Fruit fly (Drosophila melanogaster) whole organism, prepupa: Measurements from ENCODE around the gene Indy.
A peak's percentile ranks its signal among the peaks of the same experiment; 100 is the strongest.

Source experiments
- Blimp-1 ChIP-seq: fragments of 200-800 bp; sonication (Bioruptor generic); optimal IDR thresholded peaks from 3 replicates; lab custom pipeline; 2017; ENCODE audit warnings: missing biosample characterization, missing genetic modification characterization, mild to moderate bottlenecking, moderate library complexity, missing genetic modification reagents
- CG10631 ChIP-seq: fragments of 200-800 bp; sonication (Bioruptor generic); optimal IDR thresholded peaks from 2 replicates; lab custom pipeline; 2016; ENCODE audit warnings: missing biosample characterization, missing genetic modification characterization
- CG10669 ChIP-seq: fragments of 200-800 bp; sonication (Bioruptor generic); optimal IDR thresholded peaks from 3 replicates; lab custom pipeline; 2018; ENCODE audit warnings: missing biosample characterization, mild to moderate bottlenecking, missing genetic modification characterization, moderate library complexity
- CG11294 ChIP-seq: fragments of 200-800 bp; sonication (Bioruptor generic); IDR thresholded peaks from 2 replicates; pipeline ENCODE4 v1.3.6; 2022; ENCODE audit warnings: missing biosample characterization, missing genetic modification characterization
- CG11762 ChIP-seq: fragments of 200-800 bp; sonication (Bioruptor generic); optimal IDR thresholded peaks from 3 replicates; lab custom pipeline; 2016; ENCODE audit warnings: missing biosample characterization, missing genetic modification characterization; ENCODE audit not compliant: insufficient read depth
- CG11902 ChIP-seq: fragments of 200-800 bp; sonication (Bioruptor generic); optimal IDR thresholded peaks from 3 replicates; lab custom pipeline; 2016; ENCODE audit warnings: missing biosample characterization, missing genetic modification characterization
- CG15336 ChIP-seq: fragments of 200-800 bp; sonication (Bioruptor generic); IDR thresholded peaks from 2 replicates; pipeline ENCODE4 v1.3.6; 2022; ENCODE audit warnings: missing biosample characterization, missing genetic modification characterization
- CG16779 ChIP-seq: fragments of 200-800 bp; sonication (Bioruptor generic); optimal IDR thresholded peaks from 3 replicates; lab custom pipeline; 2017; ENCODE audit warnings: missing biosample characterization, mild to moderate bottlenecking, missing genetic modification characterization
- CG3032 ChIP-seq: fragments of 200-800 bp; optimal IDR thresholded peaks from 2 replicates; lab custom pipeline; 2019; ENCODE audit warnings: missing biosample characterization, mild to moderate bottlenecking, missing genetic modification characterization, moderate library complexity
- CG31627 ChIP-seq: fragments of 200-800 bp; sonication (Bioruptor generic); optimal IDR thresholded peaks from 3 replicates; lab custom pipeline; 2016; ENCODE audit warnings: missing biosample characterization, missing genetic modification characterization
- CG32006 ChIP-seq: fragments of 200-800 bp; sonication (Bioruptor generic); optimal IDR thresholded peaks from 3 replicates; lab custom pipeline; 2017; ENCODE audit warnings: missing biosample characterization, mild to moderate bottlenecking, missing genetic modification characterization
- CG34406 ChIP-seq: fragments of 200-800 bp; sonication (Bioruptor generic); optimal IDR thresholded peaks from 3 replicates; lab custom pipeline; 2016; ENCODE audit warnings: missing biosample characterization, missing genetic modification characterization
- CG4318 ChIP-seq: fragments of 200-800 bp; sonication (Bioruptor generic); optimal IDR thresholded peaks from 3 replicates; lab custom pipeline; 2017; ENCODE audit warnings: missing biosample characterization, mild to moderate bottlenecking, missing genetic modification characterization
- CG6276 ChIP-seq: fragments of 200-800 bp; sonication (Bioruptor generic); optimal IDR thresholded peaks from 2 replicates; lab custom pipeline; 2017; ENCODE audit warnings: missing biosample characterization, mild to moderate bottlenecking, missing genetic modification characterization
- CG6792 ChIP-seq: fragments of 200-800 bp; sonication (Bioruptor generic); optimal IDR thresholded peaks from 3 replicates; lab custom pipeline; 2016; ENCODE audit warnings: missing biosample characterization, missing genetic modification characterization
- CG6854 ChIP-seq: fragments of 200-800 bp; sonication (Bioruptor generic); optimal IDR thresholded peaks from 2 replicates; lab custom pipeline; 2017; ENCODE audit warnings: missing biosample characterization, mild to moderate bottlenecking, missing genetic modification characterization
- CG7368 ChIP-seq: fragments of 200-800 bp; sonication (Bioruptor generic); optimal IDR thresholded peaks from 3 replicates; lab custom pipeline; 2016; ENCODE audit warnings: missing biosample characterization, missing genetic modification characterization
- CG8119 ChIP-seq: fragments of 200-800 bp; sonication (Bioruptor generic); IDR thresholded peaks from 3 replicates; pipeline ENCODE4 v1.3.6; 2022; ENCODE audit warnings: missing biosample characterization, missing genetic modification characterization
- CG8319 ChIP-seq: fragments of 200-800 bp; sonication (Bioruptor generic); optimal IDR thresholded peaks from 3 replicates; lab custom pipeline; 2016; ENCODE audit warnings: missing biosample characterization, missing genetic modification characterization
- CG8632 ChIP-seq: fragments of 200-800 bp; sonication (Bioruptor generic); optimal IDR thresholded peaks from 3 replicates; lab custom pipeline; 2016; ENCODE audit warnings: missing biosample characterization, missing genetic modification characterization
- CG9139 ChIP-seq: fragments of 200-800 bp; sonication (Bioruptor generic); optimal IDR thresholded peaks from 3 replicates; lab custom pipeline; 2017; ENCODE audit warnings: missing biosample characterization, mild to moderate bottlenecking, missing genetic modification characterization
- Eip75B ChIP-seq: fragments of 200-800 bp; sonication (Bioruptor generic); optimal IDR thresholded peaks from 3 replicates; lab custom pipeline; 2016; ENCODE audit warnings: missing biosample characterization, missing genetic modification characterization
- Eip78C ChIP-seq: fragments of 200-800 bp; sonication (Bioruptor generic); peaks from one replicate; lab custom pipeline; 2016; ENCODE audit warnings: missing biosample characterization, missing genetic modification characterization
- Ets21C ChIP-seq: fragments of 200-800 bp; sonication (Bioruptor generic); optimal IDR thresholded peaks from 3 replicates; lab custom pipeline; 2016; ENCODE audit warnings: missing biosample characterization, missing genetic modification characterization
- Ets96B ChIP-seq: fragments of 200-800 bp; optimal IDR thresholded peaks from 2 replicates; lab custom pipeline; 2019; ENCODE audit warnings: missing biosample characterization, mild to moderate bottlenecking, missing genetic modification characterization, moderate library complexity
- Gug ChIP-seq: fragments of 200-800 bp; sonication (Bioruptor generic); IDR thresholded peaks from 2 replicates; pipeline ENCODE4 v1.3.6; 2022; ENCODE audit warnings: missing biosample characterization, missing genetic modification characterization
- Hr38 ChIP-seq: sonication (Bioruptor generic); optimal IDR thresholded peaks from 2 replicates; lab custom pipeline; 2016; ENCODE audit warnings: missing biosample characterization, missing genetic modification characterization
- Hr39 ChIP-seq: fragments of 200-800 bp; sonication (Bioruptor generic); optimal IDR thresholded peaks from 2 replicates; lab custom pipeline; 2016; ENCODE audit warnings: missing biosample characterization, missing genetic modification characterization
- Hr4 ChIP-seq: fragments of 200-800 bp; sonication (Bioruptor generic); optimal IDR thresholded peaks from 3 replicates; lab custom pipeline; 2016; ENCODE audit warnings: missing biosample characterization, missing genetic modification characterization
- Lpt ChIP-seq: fragments of 200-800 bp; sonication (Bioruptor generic); optimal IDR thresholded peaks from 3 replicates; lab custom pipeline; 2016; ENCODE audit warnings: missing biosample characterization, missing genetic modification characterization
- OdsH ChIP-seq: fragments of 200-800 bp; sonication (Bioruptor generic); optimal IDR thresholded peaks from 3 replicates; lab custom pipeline; 2016; ENCODE audit warnings: missing biosample characterization, missing genetic modification characterization
- Smox ChIP-seq: fragments of 200-800 bp; sonication (Bioruptor generic); optimal IDR thresholded peaks from 3 replicates; lab custom pipeline; 2016; ENCODE audit warnings: missing biosample characterization, missing genetic modification characterization
- Sox102F ChIP-seq: fragments of 200-800 bp; sonication (Bioruptor generic); optimal IDR thresholded peaks from 2 replicates; lab custom pipeline; 2016; ENCODE audit warnings: missing biosample characterization, mild to moderate bottlenecking, missing genetic modification characterization
- achi ChIP-seq: fragments of 200-800 bp; sonication (Bioruptor generic); optimal IDR thresholded peaks from 3 replicates; lab custom pipeline; 2016; ENCODE audit warnings: missing biosample characterization, missing genetic modification characterization
- acj6 ChIP-seq: fragments of 200-800 bp; sonication (Bioruptor generic); optimal IDR thresholded peaks from 3 replicates; lab custom pipeline; 2016; ENCODE audit warnings: missing biosample characterization, missing genetic modification characterization
- cyc ChIP-seq: fragments of 200-800 bp; sonication (Bioruptor generic); optimal IDR thresholded peaks from 3 replicates; lab custom pipeline; 2016; ENCODE audit warnings: missing biosample characterization, missing genetic modification characterization
- dac ChIP-seq: fragments of 200-800 bp; sonication (Bioruptor generic); optimal IDR thresholded peaks from 2 replicates; lab custom pipeline; 2017; ENCODE audit warnings: missing biosample characterization, mild to moderate bottlenecking, missing genetic modification characterization
- dsx ChIP-seq: fragments of 200-800 bp; optimal IDR thresholded peaks from 3 replicates; lab custom pipeline; 2019; ENCODE audit warnings: missing biosample characterization, mild to moderate bottlenecking, missing genetic modification characterization, moderate library complexity; ENCODE audit not compliant: poor library complexity, severe bottlenecking
- eg ChIP-seq: fragments of 200-800 bp; sonication (Bioruptor generic); IDR thresholded peaks from 3 replicates; pipeline ENCODE4 v1.3.6; 2022; ENCODE audit warnings: missing biosample characterization, missing genetic modification characterization
- fd59A ChIP-seq: fragments of 200-800 bp; sonication (Bioruptor generic); optimal IDR thresholded peaks from 2 replicates; lab custom pipeline; 2017; ENCODE audit warnings: missing biosample characterization, mild to moderate bottlenecking, missing genetic modification characterization, missing genetic modification reagents
- fd85E ChIP-seq: fragments of 200-800 bp; sonication (Bioruptor generic); optimal IDR thresholded peaks from 3 replicates; lab custom pipeline; 2016; ENCODE audit warnings: missing biosample characterization, missing genetic modification characterization
- fkh ChIP-seq: fragments of 200-800 bp; sonication (Bioruptor generic); optimal IDR thresholded peaks from 3 replicates; lab custom pipeline; 2017; ENCODE audit warnings: missing biosample characterization, mild to moderate bottlenecking, missing genetic modification characterization, moderate library complexity
- lz ChIP-seq: fragments of 200-800 bp; sonication (Bioruptor generic); optimal IDR thresholded peaks from 3 replicates; lab custom pipeline; 2016; ENCODE audit warnings: missing biosample characterization, missing genetic modification characterization
- net ChIP-seq: fragments of 200-800 bp; sonication (Bioruptor generic); optimal IDR thresholded peaks from 3 replicates; lab custom pipeline; 2016; ENCODE audit warnings: missing biosample characterization, missing genetic modification characterization
- pdm3 ChIP-seq: fragments of 200-800 bp; sonication (Bioruptor generic); optimal IDR thresholded peaks from 3 replicates; lab custom pipeline; 2016; ENCODE audit warnings: missing biosample characterization, missing genetic modification characterization
- spab ChIP-seq: fragments of 200-800 bp; sonication (Bioruptor generic); optimal IDR thresholded peaks from 2 replicates; lab custom pipeline; 2017; ENCODE audit warnings: missing biosample characterization, mild to moderate bottlenecking, missing genetic modification characterization, missing genetic modification reagents
- ss ChIP-seq, 2 experiments: fragments of 200-800 bp; sonication (Bioruptor generic); optimal IDR thresholded peaks; 2 replicates in 1 of 2; 3 replicates in 1 of 2; lab custom pipeline; 2017 to 2018; ENCODE audit warnings: mild to moderate bottlenecking in 2 of 2, missing biosample characterization in 2 of 2, missing genetic modification characterization in 2 of 2, moderate library complexity in 1 of 2
- svp ChIP-seq: fragments of 200-800 bp; sonication (Bioruptor generic); peaks from one replicate; lab custom pipeline; 2016; ENCODE audit warnings: missing biosample characterization, missing genetic modification characterization
- topi ChIP-seq: fragments of 200-800 bp; sonication (Bioruptor generic); optimal IDR thresholded peaks from 3 replicates; lab custom pipeline; 2016; ENCODE audit warnings: missing biosample characterization, missing genetic modification characterization

The Indy gene

dm6 chr3L:18784562-18784961 is 61.5 kb downstream of the Indy start (continued):
- TF ChIP-seq Gug (GFP tag; lab: Robert Waterston, UW) (0 out of 2 replicates have a peak, but pooled peaks have one; percentile 26), Ets96B (no peak), fkh (GFP tag; lab: Kevin White, UChicago) (no peak), CG7368 (no peak), Hr39 (GFP tag; lab: Kevin White, UChicago) (no peak), Sox102F (GFP tag; lab: Kevin White, UChicago) (no peak), dac (GFP tag; lab: Kevin White, UChicago) (no peak), Hr4 (GFP tag; lab: Kevin White, UChicago) (peak; percentile 16), eg (peak; percentile 68), CG11902 (GFP tag; lab: Kevin White, UChicago) (no peak)
- TF ChIP-seq, all 60 proteins: peak for 9

- peak; percentile 36 to 56 for TF ChIP-seq ss (GFP tag; optimal IDR thresholded peaks at IDR 0.05; lab: Kevin White, UChicago)
- no peak for TF ChIP-seq CG6792 (GFP tag; lab: Kevin White, UChicago)
- peak; percentile 17 for TF ChIP-seq CG3032
- peak; percentile 11 for TF ChIP-seq dsx (GFP tag; lab: Kevin White, UChicago)
- no peak for TF ChIP-seq CG11902 (GFP tag; lab: Kevin White, UChicago)
- peak; percentile 41 for TF ChIP-seq Eip78C (GFP tag; lab: Kevin White, UChicago)
- TF ChIP-seq pdm3 (GFP tag; lab: Kevin White, UChicago), result no peak
- TF ChIP-seq eg, result peak; percentile 94
- no peak for TF ChIP-seq acj6 (GFP tag; lab: Kevin White, UChicago)
- TF ChIP-seq svp, result no peak
- no peak for TF ChIP-seq Blimp-1 (GFP tag; lab: Kevin White, UChicago)
- peak; percentile 4 for TF ChIP-seq OdsH (GFP tag; lab: Kevin White, UChicago)
- no peak for TF ChIP-seq fd85E (GFP tag; lab: Kevin White, UChicago)
- TF ChIP-seq CG8632 (GFP tag; lab: Kevin White, UChicago), result peak; percentile 15
- no peak for TF ChIP-seq CG8319
- TF ChIP-seq CG11762 (GFP tag; lab: Kevin White, UChicago), result no peak
- no peak for TF ChIP-seq lz
- peak; percentile 63 for TF ChIP-seq net (GFP tag; lab: Kevin White, UChicago)
- no peak for TF ChIP-seq Smox (GFP tag; lab: Kevin White, UChicago)
- no peak for TF ChIP-seq CG10631 (GFP tag; lab: Kevin White, UChicago)
- TF ChIP-seq CG7368, result no peak
- TF ChIP-seq fkh (GFP tag; lab: Kevin White, UChicago), result no peak
- no peak for TF ChIP-seq cyc (GFP tag; lab: Kevin White, UChicago)
- peak; percentile 21 for TF ChIP-seq achi (GFP tag; lab: Kevin White, UChicago)
- no peak for TF ChIP-seq CG31627 (GFP tag; lab: Kevin White, UChicago)
- TF ChIP-seq CG16779 (tag; lab: Kevin White, UChicago), result peak; percentile 70
- no peak for TF ChIP-seq Sox102F (GFP tag; lab: Kevin White, UChicago)
- TF ChIP-seq CG32006, result peak; percentile 48
- TF ChIP-seq CG15336 (GFP tag; lab: Robert Waterston, UW), result peak; percentile 69
- TF ChIP-seq spab (GFP tag; lab: Kevin White, UChicago), result no peak
- no peak for TF ChIP-seq Hr38 (GFP tag; lab: Kevin White, UChicago)
- peak; percentile 60 for TF ChIP-seq CG6276 (GFP tag; lab: Kevin White, UChicago)
- TF ChIP-seq dac (GFP tag; lab: Kevin White, UChicago), result no peak
- TF ChIP-seq CG9139 (GFP tag; lab: Kevin White, UChicago), result peak; percentile 55
- TF ChIP-seq Hr39 (GFP tag; lab: Kevin White, UChicago), result no peak
- TF ChIP-seq CG8119 (GFP tag; lab: Robert Waterston, UW), result peak; percentile 66
- no peak for TF ChIP-seq Hr4 (GFP tag; lab: Kevin White, UChicago)
- no peak for TF ChIP-seq CG6854
- TF ChIP-seq topi (GFP tag; lab: Kevin White, UChicago), result no peak
- TF ChIP-seq CG4318 (GFP tag; lab: Kevin White, UChicago), result no peak
- peak; percentile 23 for TF ChIP-seq fd59A (GFP tag; lab: Kevin White, UChicago)
- peak; percentile 27 for TF ChIP-seq CG10669 (GFP tag; lab: Kevin White, UChicago)
- TF ChIP-seq CG11294 (GFP tag; lab: Robert Waterston, UW), result peak; percentile 50; the same call in 1 of the 2 replicates
- peak; percentile 13 for TF ChIP-seq CG34406 (GFP tag; lab: Kevin White, UChicago)
- peak; percentile 58 for TF ChIP-seq Lpt (GFP tag; lab: Kevin White, UChicago)
- TF ChIP-seq Ets21C, result no peak
- TF ChIP-seq Eip75B (GFP tag; lab: Kevin White, UChicago), result no peak
- peak; percentile 55; the same call in 1 of the 2 replicates for TF ChIP-seq Gug (GFP tag; lab: Robert Waterston, UW)
Observed at dm6 chr3L:18783544-18783943, 62.5 kb downstream of the Indy start.
